Worm (Caenorhabditis elegans) whole organism, L4 larva: Measurements from ENCODE around the gene Y11D7A.8.
A peak's percentile ranks its signal among the peaks of the same experiment; 100 is the strongest.

Experiments
- R02D3.7 ChIP-seq: fragments of 150-350 bp; sonication (generic microtip); optimal IDR thresholded peaks from 3 replicates; lab custom pipeline; 2014; ENCODE audit warnings: missing biosample characterization, missing genetic modification characterization
- Y5F2A.4 ChIP-seq: fragments of 200-800 bp; sonication (Bioruptor generic); optimal IDR thresholded peaks from 2 replicates; lab custom pipeline; 2018; ENCODE audit warnings: mild to moderate bottlenecking, missing genetic modification characterization, missing compliant biosample characterization
- Y75B8A.6 ChIP-seq: fragments of 200-800 bp; sonication (Bioruptor generic); IDR thresholded peaks from 2 replicates; pipeline ENCODE4 v1.3.6; 2022; ENCODE audit warnings: missing genetic modification reagents, missing genetic modification characterization, missing compliant biosample characterization
- ZK337.2 ChIP-seq: fragments of 200-800 bp; sonication (Bioruptor generic); IDR thresholded peaks from 2 replicates; pipeline ENCODE4 v1.3.6; 2022; ENCODE audit warnings: missing genetic modification reagents, missing genetic modification characterization, missing compliant biosample characterization
- aha-1 ChIP-seq: fragments of 150-350 bp; peaks from one replicate; lab custom pipeline; 2014; ENCODE audit warnings: missing biosample characterization, missing genetic modification characterization
- ama-1 ChIP-seq: fragments of 150-350 bp; optimal IDR thresholded peaks from 2 replicates; lab custom pipeline; 2014; ENCODE audit warnings: inconsistent platforms, mixed read lengths
- arid-1 ChIP-seq: fragments of 200-800 bp; sonication (Bioruptor generic); conservative IDR thresholded peaks from 2 replicates; pipeline ENCODE4 v1.3.6; 2022; ENCODE audit warnings: missing genetic modification reagents, missing genetic modification characterization, missing compliant biosample characterization
- ceh-20 ChIP-seq: fragments of 200-800 bp; sonication (Bioruptor generic); IDR thresholded peaks from 2 replicates; pipeline ENCODE4 v1.3.6; 2022; ENCODE audit warnings: missing genetic modification reagents, missing genetic modification characterization, missing compliant biosample characterization
- ceh-28 ChIP-seq: fragments of 150-350 bp; optimal IDR thresholded peaks from 2 replicates; lab custom pipeline; 2014; ENCODE audit warnings: missing biosample characterization, missing genetic modification reagents, missing genetic modification characterization
- ceh-44 ChIP-seq: fragments of 200-800 bp; sonication (Bioruptor generic); IDR thresholded peaks from 2 replicates; pipeline ENCODE4 v1.3.6; 2022; ENCODE audit warnings: missing genetic modification reagents, missing genetic modification characterization, missing compliant biosample characterization
- ctbp-1 ChIP-seq: fragments of 200-800 bp; sonication (Bioruptor generic); IDR thresholded peaks from 2 replicates; pipeline ENCODE4 v1.3.6; 2022; ENCODE audit warnings: missing genetic modification reagents, missing genetic modification characterization, missing compliant biosample characterization
- daf-12 ChIP-seq: fragments of 150-350 bp; optimal IDR thresholded peaks from 2 replicates; lab custom pipeline; 2014; ENCODE audit warnings: missing biosample characterization, missing genetic modification reagents, missing genetic modification characterization
- daf-16 ChIP-seq, 3 experiments: sonication (generic microtip); optimal IDR thresholded peaks; 2 replicates each; lab custom pipeline; 2016 to 2017; ENCODE audit warnings: missing genetic modification characterization in 3 of 3, missing genetic modification reagents in 3 of 3, mild to moderate bottlenecking in 2 of 3, missing compliant biosample characterization in 2 of 3, missing biosample characterization in 1 of 3, moderate library complexity in 1 of 3
- duxl-1 ChIP-seq: sonication (generic microtip); optimal IDR thresholded peaks from 2 replicates; lab custom pipeline; 2016; ENCODE audit warnings: mild to moderate bottlenecking, missing genetic modification characterization, moderate library complexity, missing compliant biosample characterization; ENCODE audit not compliant: poor library complexity
- fkh-10 ChIP-seq: fragments of 150-350 bp; optimal IDR thresholded peaks from 2 replicates; lab custom pipeline; 2014; ENCODE audit warnings: missing biosample characterization, missing genetic modification reagents, missing genetic modification characterization
- hif-1 ChIP-seq, 2 experiments: sonication (generic microtip); optimal IDR thresholded peaks; 2 replicates each; lab custom pipeline; 2016 to 2017; ENCODE audit warnings: missing compliant biosample characterization in 2 of 2, missing genetic modification characterization in 2 of 2, missing genetic modification reagents in 2 of 2, missing genotype in 2 of 2, mild to moderate bottlenecking in 1 of 2
- hlh-30 ChIP-seq: sonication (generic microtip); optimal IDR thresholded peaks from 2 replicates; lab custom pipeline; 2017; ENCODE audit warnings: antibody characterized with exemption, mild to moderate bottlenecking, missing genetic modification characterization, missing compliant biosample characterization; ENCODE audit not compliant: insufficient read depth
- lin-15B ChIP-seq: fragments of 150-350 bp; sonication (generic microtip); optimal IDR thresholded peaks from 3 replicates; lab custom pipeline; 2014; ENCODE audit warnings: missing biosample characterization, missing genetic modification characterization
- lin-39 ChIP-seq: fragments of 150-350 bp; optimal IDR thresholded peaks from 2 replicates; lab custom pipeline; 2014; ENCODE audit warnings: missing biosample characterization, missing genetic modification reagents, missing genetic modification characterization
- lsy-2 ChIP-seq, 2 experiments: fragments of 150-350 bp in 1 of 2; sonication (generic microtip) in 1 of 2; optimal IDR thresholded peaks; 2 replicates each; lab custom pipeline; 2014 to 2017; ENCODE audit warnings: missing biosample characterization in 2 of 2, missing genetic modification characterization in 2 of 2
- madf-5 ChIP-seq, 2 experiments: fragments of 200-800 bp; sonication (Bioruptor generic); IDR thresholded peaks; 2 replicates each; pipeline ENCODE4 v1.3.6; 2022; ENCODE audit warnings: missing compliant biosample characterization in 2 of 2, missing genetic modification characterization in 2 of 2
- mdl-1 ChIP-seq, 2 experiments: fragments of 150-350 bp in 1 of 2; sonication (generic microtip) in 1 of 2; optimal IDR thresholded peaks; 2 replicates each; lab custom pipeline; 2014 to 2017; ENCODE audit warnings: missing biosample characterization in 2 of 2, missing genetic modification characterization in 2 of 2
- mdt-29 ChIP-seq: fragments of 200-800 bp; sonication (Bioruptor generic); IDR thresholded peaks from 2 replicates; pipeline ENCODE4 v1.3.6; 2022; ENCODE audit warnings: missing genetic modification reagents, missing genetic modification characterization, missing compliant biosample characterization
- mep-1 ChIP-seq: fragments of 150-350 bp; sonication (generic microtip); optimal IDR thresholded peaks from 3 replicates; lab custom pipeline; 2014; ENCODE audit warnings: missing biosample characterization, missing genetic modification characterization
- mes-2 ChIP-seq: sonication (generic microtip); optimal IDR thresholded peaks from 2 replicates; lab custom pipeline; 2016; ENCODE audit warnings: missing genotype, mild to moderate bottlenecking, missing genetic modification characterization, missing compliant biosample characterization; ENCODE audit not compliant: poor library complexity, severe bottlenecking
- mxl-3 ChIP-seq: fragments of 200-800 bp; sonication (Bioruptor generic); optimal IDR thresholded peaks from 2 replicates; lab custom pipeline; 2018; ENCODE audit warnings: mild to moderate bottlenecking, missing genetic modification characterization, missing compliant biosample characterization
- nhr-237 ChIP-seq: sonication (generic microtip); optimal IDR thresholded peaks from 2 replicates; lab custom pipeline; 2017; ENCODE audit warnings: missing biosample characterization, missing genetic modification characterization
- nhr-28 ChIP-seq: fragments of 150-350 bp; optimal IDR thresholded peaks from 2 replicates; lab custom pipeline; 2014; ENCODE audit warnings: missing biosample characterization, missing genetic modification characterization
- rbr-2 ChIP-seq: sonication (generic microtip); optimal IDR thresholded peaks from 2 replicates; lab custom pipeline; 2016; ENCODE audit warnings: missing genotype, missing genetic modification characterization, missing compliant biosample characterization
- saeg-2 ChIP-seq: fragments of 200-800 bp; sonication (Bioruptor generic); IDR thresholded peaks from 2 replicates; pipeline ENCODE4 v1.3.6; 2022; ENCODE audit warnings: missing genetic modification reagents, missing genetic modification characterization, missing compliant biosample characterization
- spr-3 ChIP-seq: fragments of 200-800 bp; sonication (Bioruptor generic); optimal IDR thresholded peaks from 2 replicates; lab custom pipeline; 2018; ENCODE audit warnings: mild to moderate bottlenecking, missing genetic modification characterization, missing compliant biosample characterization
- unc-62 ChIP-seq, 3 experiments: fragments of 150-350 bp in 1 of 3; sonication (generic microtip); optimal IDR thresholded peaks in 2 of 3; peaks in 1 of 3; 1 replicate in 1 of 3; 2 replicates in 2 of 3; lab custom pipeline; 2014 to 2017; ENCODE audit warnings: missing biosample characterization in 3 of 3, missing genetic modification characterization in 3 of 3, missing genetic modification reagents in 3 of 3, missing genotype in 1 of 3
- zip-11 ChIP-seq: fragments of 200-800 bp; sonication (Bioruptor generic); IDR thresholded peaks from 2 replicates; pipeline ENCODE4 v1.3.6; 2022; ENCODE audit warnings: missing genetic modification characterization, missing compliant biosample characterization

The Y11D7A.8 gene

ce11 chrIV:9251079-9251478, at the start of gene Y11D7A.8:
Gene Y11D7A.8 (plus strand): TSS chrIV:9251379.
- TF ChIP-seq arid-1 (GFP tag; lab: Robert Waterston, UW) (no peak), rbr-2 (tag; lab: Kevin White, UChicago) (no peak), spr-3 (GFP tag; lab: Kevin White, UChicago) (no peak), ceh-44 (GFP tag; lab: Robert Waterston, UW) (no peak), ZK337.2 (GFP tag; lab: Robert Waterston, UW) (no peak), lin-15B (tag; lab: Kevin White, UChicago) (no peak)

ce11 chrIV:9210841-9211240, 40.3 kb upstream of the Y11D7A.8 start:
- TF ChIP-seq daf-16 (GFP tag; optimal IDR thresholded peaks at IDR 0.05; lab: Kevin White, UChicago), result no peak
- no peak for TF ChIP-seq daf-16 (tag; optimal IDR thresholded peaks at IDR 0.05; lab: Kevin White, UChicago)
- TF ChIP-seq aha-1, result peak; percentile 91
- TF ChIP-seq Y5F2A.4 (GFP tag; lab: Kevin White, UChicago), result no peak
- no peak for TF ChIP-seq spr-3 (GFP tag; lab: Kevin White, UChicago)
- TF ChIP-seq Y75B8A.6 (GFP tag; lab: Robert Waterston, UW), result no peak
- TF ChIP-seq daf-12 (tag; lab: Kevin White, UChicago), result no peak
- no peak for TF ChIP-seq ceh-28 (tag; lab: Kevin White, UChicago)
- TF ChIP-seq, all 104 proteins: peak for 1

ce11 chrIV:9212121-9212520, 39.1 kb upstream of the Y11D7A.8 start, which contains the start of gene C46C2.6:
Gene C46C2.6 (plus strand): TSS chrIV:9212421.
- TF ChIP-seq rbr-2 (tag; lab: Kevin White, UChicago) (no peak), unc-62 (GFP tag; optimal IDR thresholded peaks at IDR 0.05 in 1 of 2; lab: Kevin White, UChicago) (peak in 1 of 2 experiments; percentile 4), unc-62 (tag; optimal IDR thresholded peaks at IDR 0.05; lab: Kevin White, UChicago) (no peak), ama-1 (lab: Kevin White, UChicago) (peak; percentile 14)

- TF ChIP-seq unc-62 (GFP tag; optimal IDR thresholded peaks at IDR 0.05 in 1 of 2; lab: Kevin White, UChicago), result peak in 1 of 2 experiments; percentile 94
- no peak for TF ChIP-seq unc-62 (tag; optimal IDR thresholded peaks at IDR 0.05; lab: Kevin White, UChicago)
- TF ChIP-seq daf-12 (tag; lab: Kevin White, UChicago), result no peak
These were observed 36.4 kb upstream of the Y11D7A.8 start for ce11 chrIV:9214823-9215222.

- no peak for TF ChIP-seq ctbp-1 (GFP tag; lab: Robert Waterston, UW)
- peak; percentile 97 for TF ChIP-seq aha-1
- peak in 1 of 2 experiments; percentile 95 for TF ChIP-seq hif-1 (tag; optimal IDR thresholded peaks at IDR 0.05; lab: Kevin White, UChicago)
- no peak for TF ChIP-seq duxl-1 (tag; lab: Kevin White, UChicago)
- TF ChIP-seq lsy-2 (tag; optimal IDR thresholded peaks at IDR 0.05; lab: Kevin White, UChicago), result peak in 1 of 2 experiments; percentile 26
These were observed 35.4 kb upstream of the Y11D7A.8 start for ce11 chrIV:9215824-9216223.

- TF ChIP-seq lsy-2 (tag; optimal IDR thresholded peaks at IDR 0.05; lab: Kevin White, UChicago), result peak; percentile 12 to 58
- TF ChIP-seq nhr-237 (tag; lab: Kevin White, UChicago), result no peak
- TF ChIP-seq fkh-10 (GFP tag; lab: Kevin White, UChicago), result peak; percentile 6
- TF ChIP-seq zip-11 (GFP tag; lab: Robert Waterston, UW), result no peak
- TF ChIP-seq ZK337.2 (GFP tag; lab: Robert Waterston, UW), result no peak
- peak in 1 of 2 experiments; percentile 92 for TF ChIP-seq mdl-1 (tag; optimal IDR thresholded peaks at IDR 0.05; lab: Kevin White, UChicago)
- no peak for TF ChIP-seq R02D3.7 (tag; lab: Kevin White, UChicago)
- peak; percentile 99 for TF ChIP-seq aha-1
- TF ChIP-seq hif-1 (tag; optimal IDR thresholded peaks at IDR 0.05; lab: Kevin White, UChicago), result peak in 1 of 2 experiments; percentile 36
- TF ChIP-seq ceh-20 (GFP tag; lab: Robert Waterston, UW), result 0 out of 2 replicates have a peak, but pooled peaks have one; percentile 32
- TF ChIP-seq madf-5 (GFP tag; IDR thresholded peaks at IDR 0.05; lab: Robert Waterston, UW), result no peak
- no peak for TF ChIP-seq lin-39 (tag; lab: Kevin White, UChicago)
- no peak for TF ChIP-seq mdt-29 (GFP tag; lab: Robert Waterston, UW)
- no peak for TF ChIP-seq nhr-28 (tag; lab: Kevin White, UChicago)
- TF ChIP-seq hlh-30, result peak; percentile 60
- no peak for TF ChIP-seq saeg-2 (GFP tag; lab: Robert Waterston, UW)
- TF ChIP-seq mep-1 (tag; lab: Kevin White, UChicago), result peak; percentile 45
- peak; percentile 60 for TF ChIP-seq mes-2 (tag; lab: Kevin White, UChicago)
- TF ChIP-seq mxl-3 (GFP tag; lab: Kevin White, UChicago), result peak; percentile 19
- peak; percentile 27 for TF ChIP-seq rbr-2 (tag; lab: Kevin White, UChicago)
These were observed 34.7 kb upstream of the Y11D7A.8 start for ce11 chrIV:9216437-9216836.
